Fruit fly (Drosophila melanogaster) whole organism, embryonic: ENCODE data around the gene CG13097.
A peak's percentile ranks its signal among the peaks of the same experiment; 100 is the strongest.

ENCODE experiments used
- B-H2 ChIP-seq: fragments of 200-800 bp; sonication (Bioruptor generic); optimal IDR thresholded peaks from 2 replicates; lab custom pipeline; 2018; ENCODE audit warnings: missing biosample characterization, mild to moderate bottlenecking, missing genetic modification characterization
- Bgb ChIP-seq: fragments of 200-800 bp; sonication (Bioruptor generic); IDR thresholded peaks from 2 replicates; pipeline ENCODE4 v1.3.6; 2022; ENCODE audit warnings: missing biosample characterization, missing genetic modification characterization; ENCODE audit not compliant: partially characterized antibody
- Bteb2 ChIP-seq: fragments of 200-800 bp; sonication (Bioruptor generic); optimal IDR thresholded peaks from 2 replicates; lab custom pipeline; 2016; ENCODE audit warnings: missing biosample characterization, missing genetic modification characterization
- CG12219 ChIP-seq: fragments of 200-800 bp; sonication (Bioruptor generic); optimal IDR thresholded peaks from 3 replicates; lab custom pipeline; 2018; ENCODE audit warnings: missing biosample characterization, mild to moderate bottlenecking, missing genetic modification characterization
- CG15073 ChIP-seq: fragments of 200-800 bp; sonication (Bioruptor generic); optimal IDR thresholded peaks from 2 replicates; lab custom pipeline; 2016; ENCODE audit warnings: missing biosample characterization, missing genetic modification characterization
- CG16813 ChIP-seq: fragments of 200-800 bp; sonication (Bioruptor generic); IDR thresholded peaks from 3 replicates; pipeline ENCODE4 v1.3.6; 2022; ENCODE audit warnings: missing biosample characterization, missing genetic modification characterization; ENCODE audit not compliant: partially characterized antibody
- CG16863 ChIP-seq: fragments of 200-800 bp; sonication (Bioruptor generic); optimal IDR thresholded peaks from 3 replicates; lab custom pipeline; 2016; ENCODE audit warnings: missing biosample characterization, missing genetic modification characterization
- CG3838 ChIP-seq: fragments of 200-800 bp; sonication (Bioruptor generic); optimal IDR thresholded peaks from 3 replicates; lab custom pipeline; 2016; ENCODE audit warnings: missing biosample characterization, missing genetic modification characterization
- CG4617 ChIP-seq: fragments of 200-800 bp; sonication (Bioruptor generic); optimal IDR thresholded peaks from 3 replicates; lab custom pipeline; 2016; ENCODE audit warnings: missing biosample characterization, missing genetic modification characterization, borderline replicate concordance
- CG4707 ChIP-seq: fragments of 200-800 bp; sonication (Bioruptor generic); optimal IDR thresholded peaks from 2 replicates; lab custom pipeline; 2018; ENCODE audit warnings: missing biosample characterization, mild to moderate bottlenecking, missing genetic modification characterization, moderate library complexity
- CG5245 ChIP-seq: fragments of 200-800 bp; sonication (Bioruptor generic); optimal IDR thresholded peaks from 3 replicates; lab custom pipeline; 2016; ENCODE audit warnings: missing biosample characterization, missing genetic modification characterization
- CG6689 ChIP-seq: fragments of 200-800 bp; sonication (Bioruptor generic); IDR thresholded peaks from 2 replicates; pipeline ENCODE4 v1.3.6; 2022; ENCODE audit warnings: missing biosample characterization, missing genetic modification characterization
- CG6791 ChIP-seq: fragments of 200-800 bp; sonication (Bioruptor generic); IDR thresholded peaks from 3 replicates; pipeline ENCODE4 v1.3.6; 2022; ENCODE audit warnings: missing biosample characterization, missing genetic modification characterization; ENCODE audit not compliant: partially characterized antibody
- CG6813 ChIP-seq: fragments of 200-800 bp; sonication (Bioruptor generic); optimal IDR thresholded peaks from 2 replicates; lab custom pipeline; 2017; ENCODE audit warnings: missing biosample characterization, missing genetic modification characterization, mild to moderate bottlenecking, moderate library complexity, missing genetic modification reagents
- CG8089 ChIP-seq: fragments of 200-800 bp; sonication (Bioruptor generic); optimal IDR thresholded peaks from 3 replicates; lab custom pipeline; 2016; ENCODE audit warnings: missing biosample characterization, missing genetic modification characterization
- CG8478 ChIP-seq: fragments of >200 bp; optimal IDR thresholded peaks from 2 replicates; lab custom pipeline; 2018
- CG8944 ChIP-seq: fragments of 200-800 bp; sonication (Bioruptor generic); optimal IDR thresholded peaks from 3 replicates; lab custom pipeline; 2016; ENCODE audit warnings: missing biosample characterization, missing genetic modification characterization
- Dref ChIP-seq: fragments of 200-800 bp; sonication (Bioruptor generic); IDR thresholded peaks from 2 replicates; pipeline ENCODE4 v1.3.6; 2022; ENCODE audit warnings: missing biosample characterization, missing genetic modification characterization
- Ets65A ChIP-seq: fragments of 200-800 bp; sonication (Bioruptor generic); peaks from one replicate; lab custom pipeline; 2016; ENCODE audit warnings: missing biosample characterization, missing genetic modification characterization
- Fer2 ChIP-seq: fragments of 200-800 bp; sonication (Bioruptor generic); optimal IDR thresholded peaks from 2 replicates; lab custom pipeline; 2018; ENCODE audit warnings: missing biosample characterization, mild to moderate bottlenecking, missing genetic modification characterization, moderate library complexity
- Jarid2 ChIP-seq: fragments of 200-800 bp; sonication (Bioruptor generic); optimal IDR thresholded peaks from 3 replicates; lab custom pipeline; 2017; ENCODE audit warnings: mild to moderate bottlenecking, missing biosample characterization, missing genetic modification reagents, missing genetic modification characterization
- MBD-R2 ChIP-seq: fragments of 200-800 bp; sonication (Bioruptor generic); IDR thresholded peaks from 2 replicates; pipeline ENCODE4 v1.3.6; 2022; ENCODE audit warnings: missing biosample characterization, missing genetic modification characterization
- Myb ChIP-seq: fragments of 200-800 bp; sonication (Bioruptor generic); optimal IDR thresholded peaks from 2 replicates; lab custom pipeline; 2016; ENCODE audit warnings: missing biosample characterization, missing genetic modification characterization
- Nf-YC ChIP-seq: fragments of 200-800 bp; optimal IDR thresholded peaks from 3 replicates; lab custom pipeline; 2019; ENCODE audit warnings: missing biosample characterization, mild to moderate bottlenecking, missing genetic modification characterization, moderate library complexity
- Opbp ChIP-seq: fragments of 200-800 bp; sonication (Bioruptor generic); IDR thresholded peaks from 3 replicates; pipeline ENCODE4 v1.3.6; 2022; ENCODE audit warnings: missing biosample characterization, missing genetic modification characterization; ENCODE audit not compliant: partially characterized antibody
- Sox102F ChIP-seq: fragments of 200-800 bp; sonication (Bioruptor generic); optimal IDR thresholded peaks from 2 replicates; lab custom pipeline; 2018; ENCODE audit warnings: missing biosample characterization, mild to moderate bottlenecking, missing genetic modification characterization, moderate library complexity
- Tbp ChIP-seq: fragments of >200 bp; optimal IDR thresholded peaks from 2 replicates; lab custom pipeline; 2018; ENCODE audit warnings: missing biosample characterization, missing genetic modification characterization
- YL-1 ChIP-seq: fragments of 200-800 bp; sonication (Bioruptor generic); optimal IDR thresholded peaks from 3 replicates; lab custom pipeline; 2017; ENCODE audit warnings: missing biosample characterization, mild to moderate bottlenecking, missing genetic modification characterization
- br ChIP-seq: fragments of >200 bp; optimal IDR thresholded peaks from 2 replicates; lab custom pipeline; 2017
- cato ChIP-seq: fragments of 200-800 bp; sonication (Bioruptor generic); optimal IDR thresholded peaks from 2 replicates; lab custom pipeline; 2016; ENCODE audit warnings: missing biosample characterization, missing genetic modification characterization, borderline replicate concordance
- chinmo ChIP-seq: fragments of 200-800 bp; sonication (Bioruptor generic); IDR thresholded peaks from 4 replicates; pipeline ENCODE4 v1.3.6; 2022; ENCODE audit warnings: missing biosample characterization, missing genetic modification characterization; ENCODE audit not compliant: partially characterized antibody
- chn ChIP-seq: fragments of 200-800 bp; sonication (Bioruptor generic); optimal IDR thresholded peaks from 2 replicates; lab custom pipeline; 2016; ENCODE audit warnings: missing biosample characterization, missing genetic modification characterization
- cwo ChIP-seq: fragments of 200-800 bp; sonication (Bioruptor generic); optimal IDR thresholded peaks from 3 replicates; lab custom pipeline; 2017; ENCODE audit warnings: missing biosample characterization, missing genetic modification characterization, mild to moderate bottlenecking, moderate library complexity, missing genetic modification reagents
- dan ChIP-seq: fragments of 200-800 bp; sonication (Bioruptor generic); IDR thresholded peaks from 2 replicates; pipeline ENCODE4 v1.3.6; 2022; ENCODE audit warnings: missing biosample characterization, missing genetic modification characterization
- dati ChIP-seq: fragments of 200-800 bp; sonication (Bioruptor generic); IDR thresholded peaks from 2 replicates; pipeline ENCODE4 v1.3.6; 2022; ENCODE audit warnings: missing biosample characterization, missing genetic modification characterization
- dm ChIP-seq: fragments of 200-800 bp; sonication (Bioruptor generic); optimal IDR thresholded peaks from 3 replicates; lab custom pipeline; 2016; ENCODE audit warnings: missing biosample characterization, missing genetic modification characterization
- dpn ChIP-seq, 2 experiments: fragments of 200-800 bp; sonication (Bioruptor generic); optimal IDR thresholded peaks; 3 replicates each; lab custom pipeline; 2016; ENCODE audit warnings: missing biosample characterization in 2 of 2, missing genetic modification characterization in 2 of 2
- exex ChIP-seq: fragments of 200-800 bp; sonication (Bioruptor generic); optimal IDR thresholded peaks from 4 replicates; lab custom pipeline; 2018; ENCODE audit warnings: missing biosample characterization, mild to moderate bottlenecking, missing genetic modification characterization, moderate library complexity
- fd64A ChIP-seq: fragments of 200-800 bp; sonication (Bioruptor generic); optimal IDR thresholded peaks from 3 replicates; lab custom pipeline; 2018; ENCODE audit warnings: missing biosample characterization, mild to moderate bottlenecking, missing genetic modification characterization
- mld ChIP-seq: fragments of 200-800 bp; sonication (Bioruptor generic); IDR thresholded peaks from 3 replicates; pipeline ENCODE4 v1.3.6; 2022; ENCODE audit warnings: missing biosample characterization, missing genetic modification characterization; ENCODE audit not compliant: partially characterized antibody
- prd ChIP-seq, 3 experiments: fragments of >200 bp in 2 of 3; fragments of 200-800 bp in 1 of 3; sonication (Bioruptor generic) in 1 of 3; optimal IDR thresholded peaks in 2 of 3; IDR thresholded peaks in 1 of 3; 2 replicates in 2 of 3; 3 replicates in 1 of 3; pipeline versions ENCODE4 v1.3.6 to Lab custom; 2017 to 2022; ENCODE audit warnings: missing biosample characterization in 1 of 3, missing genetic modification characterization in 1 of 3
- pros ChIP-seq: fragments of 200-800 bp; sonication (Bioruptor generic); optimal IDR thresholded peaks from 3 replicates; lab custom pipeline; 2019; ENCODE audit warnings: missing biosample characterization, mild to moderate bottlenecking, missing genetic modification characterization, moderate library complexity
- pum ChIP-seq: fragments of 200-800 bp; sonication (Bioruptor generic); optimal IDR thresholded peaks from 2 replicates; lab custom pipeline; 2016; ENCODE audit warnings: missing biosample characterization, missing genetic modification characterization
- slou ChIP-seq: fragments of 200-800 bp; sonication (Bioruptor generic); optimal IDR thresholded peaks from 3 replicates; lab custom pipeline; 2016; ENCODE audit warnings: missing biosample characterization, missing genetic modification characterization
- sqz ChIP-seq: fragments of 200-800 bp; sonication (Bioruptor generic); optimal IDR thresholded peaks from 3 replicates; lab custom pipeline; 2018; ENCODE audit warnings: missing biosample characterization, mild to moderate bottlenecking, missing genetic modification characterization
- stwl ChIP-seq: fragments of 200-800 bp; sonication (Bioruptor generic); optimal IDR thresholded peaks from 3 replicates; lab custom pipeline; 2018; ENCODE audit warnings: missing biosample characterization, mild to moderate bottlenecking, missing genetic modification characterization, moderate library complexity
- ttk ChIP-seq: fragments of 200-800 bp; sonication (Bioruptor generic); IDR thresholded peaks from 2 replicates; pipeline ENCODE4 v2.1.2; 2022; ENCODE audit warnings: missing biosample characterization, missing genetic modification characterization
- vfl ChIP-seq: fragments of 200-800 bp; sonication (Bioruptor generic); optimal IDR thresholded peaks from 2 replicates; lab custom pipeline; 2016; ENCODE audit warnings: missing biosample characterization, missing genetic modification characterization
- zfh2 ChIP-seq: fragments of 200-800 bp; sonication (Bioruptor generic); optimal IDR thresholded peaks from 2 replicates; lab custom pipeline; 2016; ENCODE audit warnings: missing biosample characterization, missing genetic modification characterization

CG13097 gene

DNA sequence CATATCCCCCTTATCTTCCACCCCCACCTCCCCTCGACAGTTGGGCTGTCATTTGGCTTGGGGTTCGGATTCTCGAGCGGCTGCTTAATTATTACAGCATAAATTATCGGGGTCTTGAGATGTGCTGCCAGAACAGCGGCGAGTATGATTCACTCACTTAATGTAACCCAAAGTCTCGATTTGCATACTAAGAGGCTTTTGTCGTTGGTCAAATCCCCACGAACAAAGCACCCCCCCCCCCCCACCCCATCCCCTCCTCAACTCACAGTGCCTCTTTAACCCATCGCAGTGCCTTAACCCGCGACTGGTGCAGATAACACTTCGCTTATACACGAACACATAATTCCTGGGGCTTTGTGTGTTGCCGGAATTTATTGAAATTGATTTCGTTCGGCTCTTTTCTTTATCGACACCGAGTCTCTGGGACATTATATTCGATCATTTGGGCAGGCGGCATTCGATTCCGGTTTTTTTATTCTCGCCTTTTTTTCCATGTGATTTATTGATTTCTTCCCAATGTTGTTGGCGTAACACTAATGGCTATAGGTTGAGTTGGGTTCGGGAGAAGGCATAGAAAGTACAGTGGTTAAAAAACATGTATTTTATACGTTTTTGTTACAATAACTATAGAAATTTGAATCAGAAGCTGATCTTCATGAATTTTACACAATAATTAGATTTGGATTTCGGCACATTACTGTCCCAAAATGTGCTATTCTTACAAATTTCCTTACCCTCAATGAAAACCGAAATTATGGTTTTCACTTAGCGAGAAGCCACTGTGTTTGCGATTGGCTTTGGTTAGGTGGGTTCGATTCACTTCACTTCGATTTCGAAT, 39.3 kb upstream of the CG13097 start (continued):
- no peak for TF ChIP-seq slou (GFP tag; lab: Kevin White, UChicago)
- TF ChIP-seq CG8089 (GFP tag; lab: Kevin White, UChicago), result no peak
- TF ChIP-seq zfh2 (GFP tag; lab: Kevin White, UChicago), result peak; percentile 12
- TF ChIP-seq Nf-YC (tag; lab: Kevin White, UChicago), result no peak
- TF ChIP-seq Myb (GFP tag; lab: Kevin White, UChicago), result peak; percentile 32
- no peak for TF ChIP-seq YL-1 (GFP tag; lab: Kevin White, UChicago)
- TF ChIP-seq CG8478 (lab: Kevin White, UChicago), result no peak
- TF ChIP-seq pros (GFP tag; lab: Kevin White, UChicago), result peak; percentile 42
- TF ChIP-seq MBD-R2 (GFP tag; lab: Robert Waterston, UW), result no peak
- TF ChIP-seq Fer2 (tag; lab: Kevin White, UChicago), result no peak
- TF ChIP-seq Opbp, result no peak
- TF ChIP-seq exex (tag; lab: Kevin White, UChicago), result no peak
- TF ChIP-seq stwl (tag; lab: Kevin White, UChicago), result no peak
- no peak for TF ChIP-seq Dref
- TF ChIP-seq CG15073 (GFP tag; lab: Kevin White, UChicago), result no peak
- TF ChIP-seq CG6813 (GFP tag; lab: Kevin White, UChicago), result no peak
- peak; percentile 50 for TF ChIP-seq CG16863
- no peak for TF ChIP-seq cwo (GFP tag; lab: Kevin White, UChicago)
- peak in 1 of 2 experiments; percentile 31 for TF ChIP-seq dpn (GFP tag; optimal IDR thresholded peaks at IDR 0.05; lab: Kevin White, UChicago)
- TF ChIP-seq CG6689 (GFP tag; lab: Robert Waterston, UW), result peak; percentile 3; the same call in 1 of the 2 replicates
- TF ChIP-seq Bgb (GFP tag; lab: Robert Waterston, UW), result no peak
- TF ChIP-seq CG4617 (GFP tag; lab: Kevin White, UChicago), result no peak
- TF ChIP-seq CG16813, result no peak
- TF ChIP-seq dati (GFP tag; lab: Robert Waterston, UW), result no peak
- TF ChIP-seq cato (GFP tag; lab: Kevin White, UChicago), result no peak
- TF ChIP-seq mld (GFP tag; lab: Robert Waterston, UW), result no peak
- TF ChIP-seq Ets65A (GFP tag; lab: Kevin White, UChicago), result peak; percentile 85
- no peak for TF ChIP-seq CG3838 (GFP tag; lab: Kevin White, UChicago)
- no peak for TF ChIP-seq fd64A (GFP tag; lab: Kevin White, UChicago)
- no peak for TF ChIP-seq Tbp (GFP tag; lab: Kevin White, UChicago)
- TF ChIP-seq vfl, result no peak
- peak; percentile 20 for TF ChIP-seq pum (GFP tag; lab: Kevin White, UChicago)
- TF ChIP-seq br (lab: Kevin White, UChicago), result no peak
- TF ChIP-seq dm (GFP tag; lab: Kevin White, UChicago), result no peak
- TF ChIP-seq Sox102F (GFP tag; lab: Kevin White, UChicago), result peak; percentile 79
- no peak for TF ChIP-seq CG12219 (GFP tag; lab: Kevin White, UChicago)
- TF ChIP-seq Bteb2 (GFP tag; lab: Kevin White, UChicago), result peak; percentile 22
- TF ChIP-seq B-H2 (GFP tag; lab: Kevin White, UChicago), result no peak
- no peak for TF ChIP-seq Jarid2
- TF ChIP-seq prd (optimal IDR thresholded peaks at IDR 0.05; lab: Kevin White, UChicago), result no peak
- TF ChIP-seq prd (GFP tag; IDR thresholded peaks at IDR 0.05; lab: Robert Waterston, UW), result peak; percentile 53; the same call in 1 of the 3 replicates
- TF ChIP-seq ttk (GFP tag; lab: Robert Waterston, UW), result 0 out of 2 replicates have a peak, but pooled peaks have one; percentile 37
- TF ChIP-seq chinmo (GFP tag; lab: Robert Waterston, UW), result 0 out of 4 replicates have a peak, but pooled peaks have one; percentile 79
- no peak for TF ChIP-seq dan (GFP tag; lab: Robert Waterston, UW)
- peak; percentile 9 for TF ChIP-seq CG8944
- peak; percentile 3 for TF ChIP-seq chn (GFP tag; lab: Kevin White, UChicago)
- TF ChIP-seq CG4707 (GFP tag; lab: Kevin White, UChicago), result peak; percentile 31
- peak; percentile 62 for TF ChIP-seq sqz (GFP tag; lab: Kevin White, UChicago)
- no peak for TF ChIP-seq CG6791 (GFP tag; lab: Robert Waterston, UW)
- no peak for TF ChIP-seq CG5245 (GFP tag; lab: Kevin White, UChicago)
